Worm (Caenorhabditis elegans): ENCODE data around the gene inx-9.

DNA sequence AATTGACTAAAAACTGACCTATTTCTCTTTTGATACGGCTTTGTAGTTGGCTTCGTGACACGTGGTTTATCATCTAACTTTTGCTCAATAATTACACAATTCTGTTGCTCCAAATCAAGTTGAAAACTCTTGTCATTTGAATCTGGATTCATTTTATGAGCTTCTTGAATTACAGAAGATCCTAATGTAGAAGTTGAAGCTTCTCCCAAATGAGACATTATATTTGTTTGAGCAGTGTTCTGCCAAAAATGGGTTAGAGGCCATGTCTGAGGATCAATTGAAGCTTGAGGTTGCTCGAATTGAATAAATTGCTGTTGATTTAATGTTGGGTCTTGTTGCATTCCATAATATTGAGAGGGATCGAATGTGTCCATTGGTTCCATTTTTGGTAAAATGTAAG lies 21.4 kb downstream of the inx-9 start:
- TF ChIP-seq flt-1 (GFP tag; IDR thresholded peaks at IDR 0.05) (no peak), tab-1 (GFP tag; IDR thresholded peaks at IDR 0.05) (no peak), ztf-29 (GFP tag; IDR thresholded peaks at IDR 0.05) (no peak)
